Worm (Caenorhabditis elegans) whole organism, young adult: ENCODE results near the gene pho-6.

ENCODE experiments used
- F22D6.2 ChIP-seq: sonication (generic microtip); optimal IDR thresholded peaks from 2 replicates; lab custom pipeline; 2016; ENCODE audit warnings: mild to moderate bottlenecking, missing genetic modification characterization, missing compliant biosample characterization
- F57A8.1 ChIP-seq: fragments of 200-800 bp; sonication (Bioruptor generic); optimal IDR thresholded peaks from 2 replicates; lab custom pipeline; 2018; ENCODE audit warnings: mild to moderate bottlenecking, missing genetic modification characterization, moderate library complexity, missing compliant biosample characterization
- attf-3 ChIP-seq: fragments of 200-800 bp; sonication (Bioruptor generic); conservative IDR thresholded peaks from 2 replicates; pipeline ENCODE4 v1.3.6; 2022; ENCODE audit warnings: missing genetic modification reagents, missing genetic modification characterization, missing compliant biosample characterization
- ceh-100 ChIP-seq: fragments of 200-800 bp; sonication (Bioruptor generic); IDR thresholded peaks from 2 replicates; pipeline ENCODE4 v1.3.6; 2022; ENCODE audit warnings: missing genetic modification reagents, missing genetic modification characterization, missing compliant biosample characterization
- ets-4 ChIP-seq: fragments of 200-800 bp; sonication (Bioruptor generic); optimal IDR thresholded peaks from 2 replicates; lab custom pipeline; 2018; ENCODE audit warnings: mild to moderate bottlenecking, missing genetic modification characterization, missing compliant biosample characterization
- fkh-3 ChIP-seq: sonication (generic microtip); optimal IDR thresholded peaks from 2 replicates; lab custom pipeline; 2016; ENCODE audit warnings: mild to moderate bottlenecking, missing genetic modification characterization, missing compliant biosample characterization
- mxl-1 ChIP-seq: sonication (generic microtip); optimal IDR thresholded peaks from 2 replicates; lab custom pipeline; 2016; ENCODE audit warnings: missing genetic modification characterization, missing compliant biosample characterization
- nhr-179 ChIP-seq: sonication (generic microtip); optimal IDR thresholded peaks from 2 replicates; lab custom pipeline; 2016; ENCODE audit warnings: mild to moderate bottlenecking, missing genetic modification characterization, missing compliant biosample characterization
- nhr-27 ChIP-seq: fragments of 200-800 bp; sonication (Bioruptor generic); optimal IDR thresholded peaks from 2 replicates; lab custom pipeline; 2018; ENCODE audit warnings: mild to moderate bottlenecking, missing genetic modification characterization, moderate library complexity, missing compliant biosample characterization
- ztf-25 ChIP-seq: fragments of 200-800 bp; sonication (Bioruptor generic); IDR thresholded peaks from 2 replicates; pipeline ENCODE4 v1.3.6; 2022; ENCODE audit warnings: missing genetic modification reagents, missing genetic modification characterization, missing compliant biosample characterization

DNA sequence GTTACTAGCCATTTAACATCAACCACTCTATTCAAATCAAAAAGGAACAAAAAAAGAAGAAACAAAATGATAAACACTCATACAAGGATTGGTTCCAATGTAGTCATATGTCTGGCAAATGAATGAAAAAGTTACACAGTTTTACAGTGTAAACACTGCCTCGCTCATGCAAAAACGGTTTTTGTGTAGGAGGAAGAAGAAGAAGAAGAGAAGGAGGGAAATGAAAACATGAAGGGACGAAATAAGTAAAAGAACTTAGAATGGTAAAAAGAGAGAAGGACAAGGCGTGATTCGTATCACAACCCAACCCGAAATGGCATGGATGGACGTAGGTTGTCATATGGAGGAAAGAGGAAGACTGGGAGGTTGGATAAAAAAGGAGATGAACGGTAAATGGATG, 12.7 kb upstream of the pho-6 start:
- TF ChIP-seq nhr-27 (tag; lab: Kevin White, UChicago) (no peak), F22D6.2 (tag; lab: Kevin White, UChicago) (no peak), attf-3 (GFP tag; lab: Robert Waterston, UW) (no peak), mxl-1 (no peak), ceh-100 (GFP tag; lab: Robert Waterston, UW) (no peak), F57A8.1 (GFP tag; lab: Kevin White, UChicago) (no peak), ztf-25 (GFP tag; lab: Robert Waterston, UW) (no peak), nhr-179 (tag; lab: Kevin White, UChicago) (no peak), ets-4 (GFP tag; lab: Kevin White, UChicago) (no peak), fkh-3 (tag; lab: Kevin White, UChicago) (no peak)
